Fruit fly (Drosophila melanogaster) whole organism, embryonic: ENCODE data around the gene Kdm3.

ENCODE experiments used
- Awh ChIP-seq: fragments of 200-800 bp; sonication (Bioruptor generic); IDR thresholded peaks from 2 replicates; pipeline ENCODE4, ENCODE4 v1.3.6; 2022; ENCODE audit warnings: missing biosample characterization, missing genetic modification characterization
- CG10543 ChIP-seq: fragments of 200-800 bp; sonication (Bioruptor generic); optimal IDR thresholded peaks from 3 replicates; lab custom pipeline; 2017; ENCODE audit warnings: missing biosample characterization, mild to moderate bottlenecking, missing genetic modification characterization, moderate library complexity
- CG10979 ChIP-seq: fragments of 200-800 bp; sonication (Bioruptor generic); optimal IDR thresholded peaks from 2 replicates; lab custom pipeline; 2018; ENCODE audit warnings: missing biosample characterization, mild to moderate bottlenecking, missing genetic modification characterization, moderate library complexity
- CG13424 ChIP-seq: fragments of 200-800 bp; sonication (Bioruptor generic); optimal IDR thresholded peaks from 2 replicates; lab custom pipeline; 2019; ENCODE audit warnings: missing biosample characterization, mild to moderate bottlenecking, missing genetic modification characterization, moderate library complexity
- CG15011 ChIP-seq: fragments of 200-800 bp; sonication (Bioruptor generic); optimal IDR thresholded peaks from 3 replicates; lab custom pipeline; 2018; ENCODE audit warnings: missing biosample characterization, mild to moderate bottlenecking, missing genetic modification characterization
- CG16863 ChIP-seq: fragments of 200-800 bp; sonication (Bioruptor generic); optimal IDR thresholded peaks from 3 replicates; lab custom pipeline; 2016; ENCODE audit warnings: missing biosample characterization, missing genetic modification characterization
- CG17361 ChIP-seq: fragments of 200-800 bp; sonication (Bioruptor generic); IDR thresholded peaks from 3 replicates; pipeline ENCODE4 v1.3.6; 2022; ENCODE audit warnings: missing biosample characterization, missing genetic modification characterization
- CG18619 ChIP-seq: fragments of 200-800 bp; sonication (Bioruptor generic); optimal IDR thresholded peaks from 3 replicates; lab custom pipeline; 2017; ENCODE audit warnings: missing biosample characterization, mild to moderate bottlenecking, missing genetic modification characterization
- CG2116 ChIP-seq: fragments of 200-800 bp; sonication (Bioruptor generic); optimal IDR thresholded peaks from 3 replicates; lab custom pipeline; 2018; ENCODE audit warnings: missing biosample characterization, mild to moderate bottlenecking, missing genetic modification characterization
- CG34376 ChIP-seq: fragments of 200-800 bp; sonication (Bioruptor generic); optimal IDR thresholded peaks from 2 replicates; lab custom pipeline; 2018; ENCODE audit warnings: missing biosample characterization, mild to moderate bottlenecking, missing genetic modification characterization
- CG3838 ChIP-seq: fragments of 200-800 bp; sonication (Bioruptor generic); optimal IDR thresholded peaks from 3 replicates; lab custom pipeline; 2016; ENCODE audit warnings: missing biosample characterization, missing genetic modification characterization
- CG7357 ChIP-seq: fragments of 200-800 bp; sonication (Bioruptor generic); IDR thresholded peaks from 3 replicates; pipeline ENCODE4 v1.3.6; 2022; ENCODE audit warnings: missing biosample characterization, missing genetic modification characterization
- CG7839 ChIP-seq: fragments of 200-800 bp; sonication (Bioruptor generic); optimal IDR thresholded peaks from 3 replicates; lab custom pipeline; 2018; ENCODE audit warnings: missing biosample characterization, mild to moderate bottlenecking, missing genetic modification characterization, moderate library complexity
- CG8089 ChIP-seq: fragments of 200-800 bp; sonication (Bioruptor generic); optimal IDR thresholded peaks from 3 replicates; lab custom pipeline; 2016; ENCODE audit warnings: missing biosample characterization, missing genetic modification characterization
- CG9817 ChIP-seq: fragments of 200-800 bp; sonication (Bioruptor generic); optimal IDR thresholded peaks from 2 replicates; lab custom pipeline; 2018; ENCODE audit warnings: missing biosample characterization, mild to moderate bottlenecking, missing genetic modification characterization, moderate library complexity
- Dad ChIP-seq: fragments of 200-800 bp; sonication (Bioruptor generic); optimal IDR thresholded peaks from 3 replicates; lab custom pipeline; 2016; ENCODE audit warnings: missing biosample characterization, missing genetic modification characterization
- Drgx ChIP-seq: fragments of 200-800 bp; sonication (Bioruptor generic); IDR thresholded peaks from 2 replicates; pipeline ENCODE4 v1.3.6; 2022; ENCODE audit warnings: missing biosample characterization, missing genetic modification characterization
- E2f1 ChIP-seq: fragments of 200-800 bp; sonication (Bioruptor generic); IDR thresholded peaks from 2 replicates; pipeline ENCODE4 v1.3.6; 2022; ENCODE audit warnings: missing biosample characterization, missing genetic modification characterization
- Gsc ChIP-seq: fragments of 200-800 bp; sonication (Bioruptor generic); IDR thresholded peaks from 2 replicates; pipeline ENCODE4 v1.3.6; 2022; ENCODE audit warnings: missing biosample characterization, missing genetic modification characterization
- Hey ChIP-seq: fragments of 200-800 bp; sonication (Bioruptor generic); optimal IDR thresholded peaks from 3 replicates; lab custom pipeline; 2018; ENCODE audit warnings: missing biosample characterization, mild to moderate bottlenecking, missing genetic modification characterization
- MBD-R2 ChIP-seq: fragments of 200-800 bp; sonication (Bioruptor generic); IDR thresholded peaks from 2 replicates; pipeline ENCODE4 v1.3.6; 2022; ENCODE audit warnings: missing biosample characterization, missing genetic modification characterization
- Mes4 ChIP-seq: fragments of 200-800 bp; sonication (Bioruptor generic); optimal IDR thresholded peaks from 2 replicates; lab custom pipeline; 2016; ENCODE audit warnings: missing biosample characterization, missing genetic modification characterization
- NC2α ChIP-seq: fragments of 200-800 bp; sonication (Bioruptor generic); optimal IDR thresholded peaks from 2 replicates; lab custom pipeline; 2016; ENCODE audit warnings: missing biosample characterization, missing genetic modification characterization
- Neu2 ChIP-seq: fragments of 200-800 bp; sonication (Bioruptor generic); optimal IDR thresholded peaks from 3 replicates; lab custom pipeline; 2016; ENCODE audit warnings: missing biosample characterization, missing genetic modification characterization, borderline replicate concordance
- Nf-YB ChIP-seq: fragments of 200-800 bp; sonication (Bioruptor generic); optimal IDR thresholded peaks from 3 replicates; lab custom pipeline; 2019; ENCODE audit warnings: missing biosample characterization, mild to moderate bottlenecking, missing genetic modification characterization, moderate library complexity
- Nf-YC ChIP-seq: fragments of 200-800 bp; optimal IDR thresholded peaks from 3 replicates; lab custom pipeline; 2019; ENCODE audit warnings: missing biosample characterization, mild to moderate bottlenecking, missing genetic modification characterization, moderate library complexity
- Oaz ChIP-seq: fragments of 200-800 bp; sonication (Bioruptor generic); IDR thresholded peaks from 2 replicates; pipeline ENCODE4 v1.3.6; 2022; ENCODE audit warnings: missing biosample characterization, missing genetic modification characterization
- Spps ChIP-seq: fragments of 200-800 bp; sonication (Bioruptor generic); optimal IDR thresholded peaks from 2 replicates; lab custom pipeline; 2018; ENCODE audit warnings: missing biosample characterization, mild to moderate bottlenecking, missing genetic modification characterization
- Ssrp ChIP-seq: fragments of 200-800 bp; sonication (Bioruptor generic); optimal IDR thresholded peaks from 2 replicates; lab custom pipeline; 2018; ENCODE audit warnings: missing biosample characterization, mild to moderate bottlenecking, missing genetic modification characterization, moderate library complexity
- Taf1 ChIP-seq: fragments of 200-800 bp; sonication (Bioruptor generic); IDR thresholded peaks from 2 replicates; pipeline ENCODE4 v1.3.6; 2022; ENCODE audit warnings: missing biosample characterization, missing genetic modification characterization
- Xbp1 ChIP-seq: fragments of 200-800 bp; sonication (Bioruptor generic); optimal IDR thresholded peaks from 3 replicates; lab custom pipeline; 2016; ENCODE audit warnings: missing biosample characterization, mild to moderate bottlenecking, missing genetic modification characterization
- Xrp1 ChIP-seq: fragments of 200-800 bp; sonication (Bioruptor generic); IDR thresholded peaks from 2 replicates; pipeline ENCODE4 v1.3.6; 2022; ENCODE audit warnings: missing biosample characterization, missing genetic modification characterization
- al ChIP-seq: fragments of 200-800 bp; sonication (Bioruptor generic); IDR thresholded peaks from 2 replicates; pipeline ENCODE4 v1.3.6; 2022; ENCODE audit warnings: missing biosample characterization, missing genetic modification characterization
- chif ChIP-seq, 2 experiments: fragments of 200-800 bp; sonication (Bioruptor generic); optimal IDR thresholded peaks; 3 replicates each; lab custom pipeline; 2016; ENCODE audit warnings: missing biosample characterization in 2 of 2, missing genetic modification characterization in 2 of 2
- croc ChIP-seq: fragments of 200-800 bp; sonication (Bioruptor generic); conservative IDR thresholded peaks from 3 replicates; pipeline ENCODE4 v1.3.6; 2022; ENCODE audit warnings: missing biosample characterization, missing genetic modification characterization
- ems ChIP-seq: fragments of 200-800 bp; sonication (Bioruptor generic); optimal IDR thresholded peaks from 3 replicates; lab custom pipeline; 2016; ENCODE audit warnings: missing biosample characterization, missing genetic modification characterization
- fru ChIP-seq: fragments of >200 bp; optimal IDR thresholded peaks from 2 replicates; lab custom pipeline; 2017
- gce ChIP-seq: fragments of 200-800 bp; sonication (Bioruptor generic); IDR thresholded peaks from 3 replicates; pipeline ENCODE4 v1.3.6; 2022; ENCODE audit warnings: missing biosample characterization, missing genetic modification characterization
- gfzf ChIP-seq: fragments of 200-800 bp; sonication (Bioruptor generic); optimal IDR thresholded peaks from 2 replicates; lab custom pipeline; 2016; ENCODE audit warnings: missing biosample characterization, mild to moderate bottlenecking, missing genetic modification characterization, moderate library complexity
- her ChIP-seq: fragments of 200-800 bp; sonication (Bioruptor generic); optimal IDR thresholded peaks from 2 replicates; lab custom pipeline; 2016; ENCODE audit warnings: missing biosample characterization, missing genetic modification characterization
- hkb ChIP-seq, 2 experiments: fragments of 200-800 bp in 1 of 2; fragments of >200 bp in 1 of 2; sonication (Bioruptor generic) in 1 of 2; IDR thresholded peaks in 1 of 2; optimal IDR thresholded peaks in 1 of 2; 2 replicates each; pipeline versions ENCODE4 v1.3.6 to Lab custom; 2017 to 2022; ENCODE audit warnings: missing biosample characterization in 1 of 2, missing genetic modification characterization in 1 of 2
- nom ChIP-seq: fragments of 200-800 bp; sonication (Bioruptor generic); optimal IDR thresholded peaks from 2 replicates; lab custom pipeline; 2017; ENCODE audit warnings: missing biosample characterization, missing genetic modification characterization, mild to moderate bottlenecking, moderate library complexity, missing genetic modification reagents
- oc ChIP-seq: fragments of 200-800 bp; sonication (Bioruptor generic); optimal IDR thresholded peaks from 2 replicates; lab custom pipeline; 2018; ENCODE audit warnings: missing biosample characterization, mild to moderate bottlenecking, missing genetic modification characterization, moderate library complexity
- salm ChIP-seq: fragments of 200-800 bp; sonication (Bioruptor generic); optimal IDR thresholded peaks from 2 replicates; lab custom pipeline; 2018; ENCODE audit warnings: missing biosample characterization, mild to moderate bottlenecking, missing genetic modification characterization
- shn ChIP-seq: fragments of 200-800 bp; sonication (Bioruptor generic); optimal IDR thresholded peaks from 3 replicates; lab custom pipeline; 2016; ENCODE audit warnings: missing biosample characterization, missing genetic modification characterization
- slbo ChIP-seq: fragments of 200-800 bp; sonication (Bioruptor generic); IDR thresholded peaks from 2 replicates; pipeline ENCODE4 v1.3.6; 2022; ENCODE audit warnings: missing biosample characterization, missing genetic modification characterization
- sug ChIP-seq: fragments of 200-800 bp; optimal IDR thresholded peaks from 2 replicates; lab custom pipeline; 2019; ENCODE audit warnings: missing biosample characterization, mild to moderate bottlenecking, missing genetic modification characterization, moderate library complexity
- tgo ChIP-seq: fragments of 200-800 bp; sonication (Bioruptor generic); IDR thresholded peaks from 3 replicates; pipeline ENCODE4 v1.3.6; 2022; ENCODE audit warnings: missing biosample characterization, missing genetic modification characterization
- zen ChIP-seq: fragments of 200-800 bp; sonication (Bioruptor generic); optimal IDR thresholded peaks from 3 replicates; lab custom pipeline; 2018; ENCODE audit warnings: missing biosample characterization, mild to moderate bottlenecking, missing genetic modification characterization, moderate library complexity
- zfh2 ChIP-seq: fragments of 200-800 bp; sonication (Bioruptor generic); optimal IDR thresholded peaks from 2 replicates; lab custom pipeline; 2016; ENCODE audit warnings: missing biosample characterization, missing genetic modification characterization

Gene Kdm3

DNA sequence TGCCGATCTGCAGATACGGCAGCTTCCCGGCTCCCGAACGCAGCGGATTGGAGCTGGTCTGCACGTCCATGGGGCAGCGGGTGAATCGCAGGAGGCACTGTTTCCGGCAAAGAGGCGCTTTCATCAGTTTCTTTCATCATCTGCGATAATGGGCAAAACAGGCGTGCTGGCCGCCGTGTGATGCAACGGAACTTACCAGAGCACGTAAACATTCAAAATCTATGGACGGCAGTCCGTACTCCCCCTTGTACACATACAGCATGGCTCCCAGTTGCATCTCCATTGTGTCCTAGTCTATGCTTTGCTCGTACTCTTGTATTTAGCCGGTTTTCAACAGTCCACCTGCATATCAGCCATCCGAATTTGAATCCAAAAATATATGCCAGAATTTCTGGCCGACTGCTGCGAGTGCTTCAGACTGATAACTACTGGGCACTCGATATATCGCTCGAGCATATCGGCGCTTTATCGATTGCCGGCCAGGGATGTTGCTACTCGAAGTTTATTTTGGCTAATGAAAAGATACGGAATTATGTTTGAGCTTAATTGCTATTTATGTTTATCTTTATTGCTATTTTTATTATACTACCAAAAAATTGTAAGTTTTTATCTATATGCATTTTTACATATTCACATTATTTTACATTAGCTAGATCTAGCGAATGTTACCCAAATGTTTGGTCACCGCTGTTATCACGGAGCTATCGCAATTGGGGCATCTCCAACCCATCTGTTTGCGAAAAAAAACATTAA lies 47.6 kb downstream of the Kdm3 start, which contains the start of the genes CG9393 and Vps45 (continued):
- TF ChIP-seq zen (tag; lab: Kevin White, UChicago) = peak; percentile 51
- peak; percentile 67 for TF ChIP-seq al
- TF ChIP-seq CG3838 (GFP tag; lab: Kevin White, UChicago) = no peak
- TF ChIP-seq CG10543 (GFP tag; lab: Kevin White, UChicago) = peak; percentile 51
- TF ChIP-seq Taf1 (GFP tag; lab: Robert Waterston, UW) = no peak
- peak; percentile 27 for TF ChIP-seq gfzf (GFP tag; lab: Kevin White, UChicago)
- peak; percentile 57 for TF ChIP-seq CG16863 (GFP tag; lab: Kevin White, UChicago)
- no peak for TF ChIP-seq CG7357 (GFP tag; lab: Robert Waterston, UW)
- TF ChIP-seq CG7839 (tag; lab: Kevin White, UChicago) = no peak
- TF ChIP-seq Hey (tag; lab: Kevin White, UChicago) = no peak
- TF ChIP-seq CG18619 (GFP tag; lab: Kevin White, UChicago) = peak; percentile 27
- no peak for TF ChIP-seq gce (GFP tag; lab: Robert Waterston, UW)
- peak; percentile 46 for TF ChIP-seq CG8089 (GFP tag; lab: Kevin White, UChicago)
- peak; percentile 71 for TF ChIP-seq Xbp1 (GFP tag; lab: Kevin White, UChicago)
- peak; percentile 47 for TF ChIP-seq Ssrp (tag; lab: Kevin White, UChicago)
- 0 out of 3 replicates have a peak, but pooled peaks have one; percentile 23 for TF ChIP-seq croc (GFP tag; lab: Robert Waterston, UW)
- peak; percentile 17 for TF ChIP-seq Nf-YB (GFP tag; lab: Kevin White, UChicago)
- no peak for TF ChIP-seq her (GFP tag; lab: Kevin White, UChicago)
- no peak for TF ChIP-seq nom (GFP tag; lab: Kevin White, UChicago)
- TF ChIP-seq CG17361 (GFP tag; lab: Robert Waterston, UW) = peak; percentile 79
- no peak for TF ChIP-seq salm (tag; lab: Kevin White, UChicago)
- peak; percentile 48; the same call in 1 of the 3 replicates for TF ChIP-seq tgo (GFP tag; lab: Robert Waterston, UW)
- no peak for TF ChIP-seq Spps (tag; lab: Kevin White, UChicago)
- TF ChIP-seq CG2116 (GFP tag; lab: Kevin White, UChicago) = peak; percentile 95
- peak; percentile 76 for TF ChIP-seq slbo
- TF ChIP-seq Awh = peak; percentile 6; the same call in 1 of the 2 replicates
- no peak for TF ChIP-seq Gsc (GFP tag; lab: Robert Waterston, UW)
- TF ChIP-seq Mes4 (GFP tag; lab: Kevin White, UChicago) = peak; percentile 2
- TF ChIP-seq CG10979 (tag; lab: Kevin White, UChicago) = peak; percentile 45
- TF ChIP-seq NC2α (GFP tag; lab: Kevin White, UChicago) = peak; percentile 29
- peak; percentile 83 for TF ChIP-seq sug (tag; lab: Kevin White, UChicago)
- no peak for TF ChIP-seq Oaz (GFP tag; lab: Robert Waterston, UW)
- TF ChIP-seq CG15011 (GFP tag; lab: Kevin White, UChicago) = no peak
- peak; percentile 38 to 57 for TF ChIP-seq chif (GFP tag; optimal IDR thresholded peaks at IDR 0.05; lab: Kevin White, UChicago)
- TF ChIP-seq Dad (GFP tag; lab: Kevin White, UChicago) = peak; percentile 64
- peak; percentile 74 for TF ChIP-seq CG13424
- peak; percentile 5 for TF ChIP-seq Neu2 (GFP tag; lab: Kevin White, UChicago)
- TF ChIP-seq hkb (optimal IDR thresholded peaks at IDR 0.05; lab: Kevin White, UChicago) = peak; percentile 65
- TF ChIP-seq hkb (GFP tag; IDR thresholded peaks at IDR 0.05; lab: Robert Waterston, UW) = 0 out of 2 replicates have a peak, but pooled peaks have one; percentile 25
- TF ChIP-seq Nf-YC (tag; lab: Kevin White, UChicago) = peak; percentile 64
- TF ChIP-seq zfh2 = peak; percentile 79
- peak; percentile 66 for TF ChIP-seq Xrp1
- TF ChIP-seq ems (GFP tag; lab: Kevin White, UChicago) = peak; percentile 69
- peak; percentile 72 for TF ChIP-seq CG34376 (GFP tag; lab: Kevin White, UChicago)
- peak; percentile 73 for TF ChIP-seq MBD-R2 (GFP tag; lab: Robert Waterston, UW)
- TF ChIP-seq Drgx (GFP tag; lab: Robert Waterston, UW) = no peak
- TF ChIP-seq CG9817 (tag; lab: Kevin White, UChicago) = peak; percentile 71
- no peak for TF ChIP-seq fru
- peak; percentile 16; the same call in 1 of the 2 replicates for TF ChIP-seq E2f1 (GFP tag; lab: Robert Waterston, UW)
- peak; percentile 52 for TF ChIP-seq shn (GFP tag; lab: Kevin White, UChicago)
- TF ChIP-seq oc (tag; lab: Kevin White, UChicago) = no peak
